Fruit fly (Drosophila melanogaster) whole organism, embryonic: Measurements from ENCODE around the gene CG17239.

ENCODE experiments used
- Awh ChIP-seq: fragments of 200-800 bp; sonication (Bioruptor generic); IDR thresholded peaks from 2 replicates; pipeline ENCODE4, ENCODE4 v1.3.6; 2022; ENCODE audit warnings: missing biosample characterization, missing genetic modification characterization
- CG12071 ChIP-seq: fragments of 200-800 bp; sonication (Bioruptor generic); optimal IDR thresholded peaks from 3 replicates; lab custom pipeline; 2018; ENCODE audit warnings: missing biosample characterization, mild to moderate bottlenecking, missing genetic modification characterization
- CG12155 ChIP-seq: fragments of 200-800 bp; sonication (Bioruptor generic); optimal IDR thresholded peaks from 3 replicates; lab custom pipeline; 2016; ENCODE audit warnings: missing biosample characterization, missing genetic modification characterization
- CG13123 ChIP-seq: fragments of 200-800 bp; sonication (Bioruptor generic); optimal IDR thresholded peaks from 2 replicates; lab custom pipeline; 2016; ENCODE audit warnings: missing biosample characterization, missing genetic modification characterization
- CG16813 ChIP-seq: fragments of 200-800 bp; sonication (Bioruptor generic); IDR thresholded peaks from 3 replicates; pipeline ENCODE4 v1.3.6; 2022; ENCODE audit warnings: missing biosample characterization, missing genetic modification characterization; ENCODE audit not compliant: partially characterized antibody
- CG18599 ChIP-seq: fragments of 200-800 bp; sonication (Bioruptor generic); optimal IDR thresholded peaks from 3 replicates; lab custom pipeline; 2017; ENCODE audit warnings: missing biosample characterization, missing genetic modification characterization, mild to moderate bottlenecking, moderate library complexity, missing genetic modification reagents
- CG3065 ChIP-seq: fragments of 200-800 bp; sonication (Bioruptor generic); optimal IDR thresholded peaks from 2 replicates; lab custom pipeline; 2016; ENCODE audit warnings: missing biosample characterization, missing genetic modification characterization
- CG34224 ChIP-seq: fragments of 200-800 bp; sonication (Bioruptor generic); IDR thresholded peaks from 3 replicates; pipeline ENCODE4 v1.3.6; 2022; ENCODE audit warnings: missing biosample characterization, missing genetic modification characterization; ENCODE audit not compliant: partially characterized antibody
- CG34376 ChIP-seq: fragments of 200-800 bp; sonication (Bioruptor generic); optimal IDR thresholded peaks from 2 replicates; lab custom pipeline; 2018; ENCODE audit warnings: missing biosample characterization, mild to moderate bottlenecking, missing genetic modification characterization
- CG4360 ChIP-seq: fragments of 200-800 bp; sonication (Bioruptor generic); IDR thresholded peaks from 2 replicates; pipeline ENCODE4 v1.3.6; 2022; ENCODE audit warnings: missing biosample characterization, missing genetic modification characterization
- CG7357 ChIP-seq: fragments of 200-800 bp; sonication (Bioruptor generic); IDR thresholded peaks from 3 replicates; pipeline ENCODE4 v1.3.6; 2022; ENCODE audit warnings: missing biosample characterization, missing genetic modification characterization
- CG8281 ChIP-seq: fragments of 200-800 bp; sonication (Bioruptor generic); optimal IDR thresholded peaks from 2 replicates; lab custom pipeline; 2018; ENCODE audit warnings: missing biosample characterization, mild to moderate bottlenecking, missing genetic modification characterization, moderate library complexity
- CG8944 ChIP-seq: fragments of 200-800 bp; sonication (Bioruptor generic); optimal IDR thresholded peaks from 3 replicates; lab custom pipeline; 2016; ENCODE audit warnings: missing biosample characterization, missing genetic modification characterization
- Dad ChIP-seq: fragments of 200-800 bp; sonication (Bioruptor generic); optimal IDR thresholded peaks from 3 replicates; lab custom pipeline; 2016; ENCODE audit warnings: missing biosample characterization, missing genetic modification characterization
- Dip2 ChIP-seq: fragments of 200-800 bp; sonication (Bioruptor generic); IDR thresholded peaks from 2 replicates; pipeline ENCODE4 v1.3.6; 2022; ENCODE audit warnings: missing biosample characterization, missing genetic modification characterization
- Dref ChIP-seq: fragments of 200-800 bp; sonication (Bioruptor generic); IDR thresholded peaks from 2 replicates; pipeline ENCODE4 v1.3.6; 2022; ENCODE audit warnings: missing biosample characterization, missing genetic modification characterization
- Fer1 ChIP-seq: fragments of 200-800 bp; sonication (Bioruptor generic); optimal IDR thresholded peaks from 2 replicates; lab custom pipeline; 2017; ENCODE audit warnings: missing biosample characterization, mild to moderate bottlenecking, missing genetic modification characterization
- Hand ChIP-seq: fragments of 200-800 bp; sonication (Bioruptor generic); optimal IDR thresholded peaks from 2 replicates; lab custom pipeline; 2017; ENCODE audit warnings: mild to moderate bottlenecking, missing biosample characterization, missing genetic modification reagents, missing genetic modification characterization
- HmgZ ChIP-seq: fragments of 200-800 bp; sonication (Bioruptor generic); optimal IDR thresholded peaks from 2 replicates; lab custom pipeline; 2018; ENCODE audit warnings: missing biosample characterization, mild to moderate bottlenecking, missing genetic modification characterization
- Hr3 ChIP-seq: fragments of 200-800 bp; sonication (Bioruptor generic); optimal IDR thresholded peaks from 3 replicates; lab custom pipeline; 2016; ENCODE audit warnings: missing biosample characterization, missing genetic modification characterization
- MTF-1 ChIP-seq: fragments of 200-800 bp; sonication (Bioruptor generic); optimal IDR thresholded peaks from 2 replicates; lab custom pipeline; 2018; ENCODE audit warnings: missing biosample characterization, mild to moderate bottlenecking, missing genetic modification characterization, borderline replicate concordance
- Med ChIP-seq: fragments of 200-800 bp; sonication (Bioruptor generic); peaks from one replicate; lab custom pipeline; 2016; ENCODE audit warnings: missing biosample characterization, missing genetic modification characterization, mild to moderate bottlenecking, inconsistent platforms, moderate library complexity
- Mes4 ChIP-seq: fragments of 200-800 bp; sonication (Bioruptor generic); optimal IDR thresholded peaks from 2 replicates; lab custom pipeline; 2016; ENCODE audit warnings: missing biosample characterization, missing genetic modification characterization
- Nf-YA ChIP-seq: fragments of 200-800 bp; sonication (Bioruptor generic); IDR thresholded peaks from 2 replicates; pipeline ENCODE4 v1.3.6; 2022; ENCODE audit warnings: missing biosample characterization, missing genetic modification characterization
- PHDP ChIP-seq: fragments of 200-800 bp; sonication (Bioruptor generic); optimal IDR thresholded peaks from 3 replicates; lab custom pipeline; 2018; ENCODE audit warnings: missing biosample characterization, mild to moderate bottlenecking, missing genetic modification characterization, moderate library complexity
- Rfx ChIP-seq: fragments of 200-800 bp; sonication (Bioruptor generic); IDR thresholded peaks from 2 replicates; pipeline ENCODE4 v1.3.6; 2022; ENCODE audit warnings: missing biosample characterization, missing genetic modification characterization
- Sox100B ChIP-seq: fragments of 200-800 bp; sonication (Bioruptor generic); optimal IDR thresholded peaks from 3 replicates; lab custom pipeline; 2018; ENCODE audit warnings: missing biosample characterization, mild to moderate bottlenecking, missing genetic modification characterization
- Sox102F ChIP-seq: fragments of 200-800 bp; sonication (Bioruptor generic); optimal IDR thresholded peaks from 2 replicates; lab custom pipeline; 2018; ENCODE audit warnings: missing biosample characterization, mild to moderate bottlenecking, missing genetic modification characterization, moderate library complexity
- Trl ChIP-seq, 3 experiments: fragments of >200 bp in 2 of 3; fragments of 200-800 bp in 1 of 3; sonication (Bioruptor generic) in 1 of 3; optimal IDR thresholded peaks; 2 replicates in 1 of 3; 3 replicates in 2 of 3; lab custom pipeline; 2016 to 2017; ENCODE audit warnings: missing biosample characterization in 1 of 3, missing genetic modification characterization in 1 of 3
- al ChIP-seq: fragments of 200-800 bp; sonication (Bioruptor generic); IDR thresholded peaks from 2 replicates; pipeline ENCODE4 v1.3.6; 2022; ENCODE audit warnings: missing biosample characterization, missing genetic modification characterization
- bowl ChIP-seq: fragments of 200-800 bp; sonication (Bioruptor generic); IDR thresholded peaks from 2 replicates; pipeline ENCODE4 v1.3.6; 2022; ENCODE audit warnings: missing biosample characterization, missing genetic modification characterization
- cas ChIP-seq: fragments of 200-800 bp; sonication (Bioruptor generic); IDR thresholded peaks from 2 replicates; pipeline ENCODE4 v1.3.6; 2022; ENCODE audit warnings: missing biosample characterization, missing genetic modification characterization
- cwo ChIP-seq: fragments of 200-800 bp; sonication (Bioruptor generic); optimal IDR thresholded peaks from 3 replicates; lab custom pipeline; 2017; ENCODE audit warnings: missing biosample characterization, missing genetic modification characterization, mild to moderate bottlenecking, moderate library complexity, missing genetic modification reagents
- dm ChIP-seq: fragments of 200-800 bp; sonication (Bioruptor generic); optimal IDR thresholded peaks from 3 replicates; lab custom pipeline; 2016; ENCODE audit warnings: missing biosample characterization, missing genetic modification characterization
- dpn ChIP-seq, 2 experiments: fragments of 200-800 bp; sonication (Bioruptor generic); optimal IDR thresholded peaks; 3 replicates each; lab custom pipeline; 2016; ENCODE audit warnings: missing biosample characterization in 2 of 2, missing genetic modification characterization in 2 of 2
- fd96Cb ChIP-seq: fragments of 200-800 bp; sonication (Bioruptor generic); optimal IDR thresholded peaks from 2 replicates; lab custom pipeline; 2018; ENCODE audit warnings: missing biosample characterization, mild to moderate bottlenecking, missing genetic modification characterization, moderate library complexity
- fru ChIP-seq: fragments of >200 bp; optimal IDR thresholded peaks from 2 replicates; lab custom pipeline; 2017
- gce ChIP-seq: fragments of 200-800 bp; sonication (Bioruptor generic); IDR thresholded peaks from 3 replicates; pipeline ENCODE4 v1.3.6; 2022; ENCODE audit warnings: missing biosample characterization, missing genetic modification characterization
- gsb-n ChIP-seq: fragments of 200-800 bp; sonication (Bioruptor generic); optimal IDR thresholded peaks from 3 replicates; lab custom pipeline; 2018; ENCODE audit warnings: missing biosample characterization, mild to moderate bottlenecking, missing genetic modification characterization
- gt ChIP-seq: fragments of 200-800 bp; sonication (Bioruptor generic); IDR thresholded peaks from 2 replicates; pipeline ENCODE4 v1.3.6; 2022; ENCODE audit warnings: missing biosample characterization, missing genetic modification characterization
- jigr1 ChIP-seq: fragments of 200-800 bp; sonication (Bioruptor generic); IDR thresholded peaks from 3 replicates; pipeline ENCODE4 v1.3.6; 2022; ENCODE audit warnings: missing biosample characterization, missing genetic modification characterization
- jumu ChIP-seq: fragments of 200-800 bp; sonication (Bioruptor generic); optimal IDR thresholded peaks from 3 replicates; lab custom pipeline; 2016; ENCODE audit warnings: missing biosample characterization, missing genetic modification characterization
- knrl ChIP-seq: fragments of 200-800 bp; sonication (Bioruptor generic); IDR thresholded peaks from 3 replicates; pipeline ENCODE4 v1.3.6; 2022; ENCODE audit warnings: missing biosample characterization, missing genetic modification characterization; ENCODE audit not compliant: partially characterized antibody
- lov ChIP-seq, 2 experiments: fragments of 200-800 bp in 1 of 2; fragments of >200 bp in 1 of 2; sonication (Bioruptor generic) in 1 of 2; IDR thresholded peaks in 1 of 2; optimal IDR thresholded peaks in 1 of 2; 2 replicates in 1 of 2; 3 replicates in 1 of 2; pipeline versions ENCODE4 v1.3.6 to Lab custom; 2017 to 2022; ENCODE audit warnings: missing biosample characterization in 1 of 2, missing genetic modification characterization in 1 of 2
- otp ChIP-seq: fragments of 200-800 bp; sonication (Bioruptor generic); IDR thresholded peaks from 3 replicates; pipeline ENCODE4, ENCODE4 v1.3.6; 2022; ENCODE audit warnings: missing biosample characterization, missing genetic modification characterization
- sens ChIP-seq: fragments of 200-800 bp; sonication (Bioruptor generic); peaks from one replicate; lab custom pipeline; 2016; ENCODE audit warnings: missing biosample characterization, missing genetic modification characterization
- sens-2 ChIP-seq: fragments of 200-800 bp; sonication (Bioruptor generic); IDR thresholded peaks from 2 replicates; pipeline ENCODE4 v1.3.6; 2022; ENCODE audit warnings: missing biosample characterization, missing genetic modification characterization
- seq ChIP-seq: fragments of 200-800 bp; sonication (Bioruptor generic); IDR thresholded peaks from 2 replicates; pipeline ENCODE4 v1.3.6; 2022; ENCODE audit warnings: missing biosample characterization, missing genetic modification characterization
- sisA ChIP-seq: fragments of 200-800 bp; sonication (Bioruptor generic); IDR thresholded peaks from 2 replicates; pipeline ENCODE4 v1.3.6; 2022; ENCODE audit warnings: missing biosample characterization, missing genetic modification characterization
- wek ChIP-seq: fragments of 200-800 bp; sonication (Bioruptor generic); optimal IDR thresholded peaks from 3 replicates; lab custom pipeline; 2018; ENCODE audit warnings: missing biosample characterization, mild to moderate bottlenecking, missing genetic modification characterization, moderate library complexity
- z ChIP-seq: fragments of 200-800 bp; sonication (Bioruptor generic); IDR thresholded peaks from 3 replicates; pipeline ENCODE4 v1.3.6; 2022; ENCODE audit warnings: missing biosample characterization, missing genetic modification characterization
- zfh1 ChIP-seq: fragments of 200-800 bp; sonication (Bioruptor generic); IDR thresholded peaks from 3 replicates; pipeline ENCODE4 v1.3.6; 2022; ENCODE audit warnings: missing biosample characterization, missing genetic modification characterization

Gene CG17239

DNA sequence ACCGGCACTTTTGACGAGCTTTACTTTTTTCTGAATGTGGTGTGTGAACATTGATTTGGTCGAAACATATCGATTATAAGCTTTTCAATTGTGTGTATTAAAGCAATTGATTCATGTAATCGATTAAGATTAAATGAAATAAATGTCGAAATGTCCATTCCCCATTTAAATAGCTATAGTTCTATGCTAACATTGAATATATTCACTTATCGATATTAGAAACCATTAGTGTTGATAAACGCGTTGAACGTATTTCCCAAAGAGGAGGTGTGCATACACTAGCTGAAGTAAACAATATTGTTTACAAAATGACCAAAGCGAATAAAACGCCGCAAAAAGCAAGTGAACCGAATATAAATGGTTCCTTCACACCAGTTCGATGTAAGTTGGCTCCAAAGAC is 38.1 kb downstream of the CG17239 start, which contains the start of the genes Uch and CG34174 (continued):
- TF ChIP-seq wek (GFP tag; lab: Kevin White, UChicago) (no peak), CG7357 (no peak), Dref (GFP tag; lab: Robert Waterston, UW) (peak; percentile 60), CG13123 (GFP tag; lab: Kevin White, UChicago) (no peak), CG16813 (GFP tag; lab: Robert Waterston, UW) (peak; percentile 70), Sox102F (GFP tag; lab: Kevin White, UChicago) (no peak), sisA (no peak), dm (GFP tag; lab: Kevin White, UChicago) (no peak), HmgZ (tag; lab: Kevin White, UChicago) (peak; percentile 65), cwo (GFP tag; lab: Kevin White, UChicago) (no peak), gt (GFP tag; lab: Robert Waterston, UW) (no peak), cas (no peak), seq (GFP tag; lab: Robert Waterston, UW) (no peak), z (GFP tag; lab: Robert Waterston, UW) (no peak), gsb-n (no peak), Hand (GFP tag; lab: Kevin White, UChicago) (no peak), Mes4 (GFP tag; lab: Kevin White, UChicago) (no peak), CG12071 (no peak), CG3065 (GFP tag; lab: Kevin White, UChicago) (no peak), sens (GFP tag; lab: Kevin White, UChicago) (peak; percentile 81), fru (lab: Kevin White, UChicago) (no peak), jigr1 (no peak), zfh1 (GFP tag; lab: Robert Waterston, UW) (no peak), CG34376 (GFP tag; lab: Kevin White, UChicago) (peak; percentile 21), jumu (GFP tag; lab: Kevin White, UChicago) (no peak), CG4360 (GFP tag; lab: Robert Waterston, UW) (no peak), MTF-1 (GFP tag; lab: Kevin White, UChicago) (no peak), lov (optimal IDR thresholded peaks at IDR 0.05; lab: Kevin White, UChicago) (no peak), lov (GFP tag; IDR thresholded peaks at IDR 0.05; lab: Robert Waterston, UW) (no peak), CG34224 (GFP tag; lab: Robert Waterston, UW) (peak; percentile 68; the same call in 2 of the 3 replicates), Rfx (GFP tag; lab: Robert Waterston, UW) (no peak), Dip2 (GFP tag; lab: Robert Waterston, UW) (no peak), Trl (optimal IDR thresholded peaks at IDR 0.05; lab: Kevin White, UChicago) (peak in 1 of 2 experiments; percentile 19), Trl (GFP tag; optimal IDR thresholded peaks at IDR 0.05; lab: Kevin White, UChicago) (peak; percentile 4), otp (GFP tag; lab: Robert Waterston, UW) (no peak), sens-2 (GFP tag; lab: Robert Waterston, UW) (no peak), CG8281 (no peak), Nf-YA (GFP tag; lab: Robert Waterston, UW) (no peak), Awh (GFP tag; lab: Robert Waterston, UW) (no peak), bowl (GFP tag; lab: Robert Waterston, UW) (no peak), knrl (GFP tag; lab: Robert Waterston, UW) (peak; percentile 80), CG12155 (GFP tag; lab: Kevin White, UChicago) (peak; percentile 21), CG8944 (GFP tag; lab: Kevin White, UChicago) (no peak), Hr3 (GFP tag; lab: Kevin White, UChicago) (no peak), Med (GFP tag; lab: Kevin White, UChicago) (peak; percentile 72), PHDP (tag; lab: Kevin White, UChicago) (no peak), gce (GFP tag; lab: Robert Waterston, UW) (no peak), al (GFP tag; lab: Robert Waterston, UW) (no peak), Sox100B (GFP tag; lab: Kevin White, UChicago) (no peak), Fer1 (GFP tag; lab: Kevin White, UChicago) (peak; percentile 45), dpn (GFP tag; optimal IDR thresholded peaks at IDR 0.05; lab: Kevin White, UChicago) (peak in 1 of 2 experiments; percentile 31), Dad (no peak), CG18599 (peak; percentile 24), fd96Cb (tag; lab: Kevin White, UChicago) (no peak)
